Fruit fly (Drosophila melanogaster) whole organism, embryonic: ENCODE data around the gene CG31467.

Experiments used
- Aef1 ChIP-seq: fragments of 200-800 bp; sonication (Bioruptor generic); IDR thresholded peaks from 3 replicates; pipeline ENCODE4 v1.3.6; 2022; ENCODE audit warnings: missing biosample characterization, missing genetic modification characterization
- Atf-2 ChIP-seq: fragments of 200-800 bp; sonication (Bioruptor generic); optimal IDR thresholded peaks from 2 replicates; lab custom pipeline; 2016; ENCODE audit warnings: missing biosample characterization, missing genetic modification characterization
- Bteb2 ChIP-seq: fragments of 200-800 bp; sonication (Bioruptor generic); optimal IDR thresholded peaks from 2 replicates; lab custom pipeline; 2016; ENCODE audit warnings: missing biosample characterization, missing genetic modification characterization
- CG10565 ChIP-seq: fragments of 200-800 bp; sonication (Bioruptor generic); optimal IDR thresholded peaks from 3 replicates; lab custom pipeline; 2016; ENCODE audit warnings: missing biosample characterization, mild to moderate bottlenecking, missing genetic modification characterization
- CG11696 ChIP-seq: fragments of 200-800 bp; sonication (Bioruptor generic); IDR thresholded peaks from 2 replicates; pipeline ENCODE4 v1.3.6; 2022; ENCODE audit warnings: missing biosample characterization, missing genetic modification characterization
- CG14050 ChIP-seq: fragments of 200-800 bp; sonication (Bioruptor generic); IDR thresholded peaks from 3 replicates; pipeline ENCODE4 v1.3.6; 2022; ENCODE audit warnings: missing biosample characterization, missing genetic modification characterization
- CG15479 ChIP-seq: fragments of 200-800 bp; sonication (Bioruptor generic); optimal IDR thresholded peaks from 3 replicates; lab custom pipeline; 2019; ENCODE audit warnings: missing biosample characterization, mild to moderate bottlenecking, missing genetic modification characterization, moderate library complexity
- CG17912 ChIP-seq: fragments of 200-800 bp; sonication (Bioruptor generic); optimal IDR thresholded peaks from 2 replicates; lab custom pipeline; 2018; ENCODE audit warnings: missing biosample characterization, mild to moderate bottlenecking, missing genetic modification characterization
- CG2116 ChIP-seq: fragments of 200-800 bp; sonication (Bioruptor generic); optimal IDR thresholded peaks from 3 replicates; lab custom pipeline; 2018; ENCODE audit warnings: missing biosample characterization, mild to moderate bottlenecking, missing genetic modification characterization
- CG31224 ChIP-seq: fragments of 200-800 bp; sonication (Bioruptor generic); IDR thresholded peaks from 2 replicates; pipeline ENCODE4 v1.3.6; 2022; ENCODE audit warnings: missing biosample characterization, missing genetic modification characterization
- CG33213 ChIP-seq: fragments of 200-800 bp; sonication (Bioruptor generic); optimal IDR thresholded peaks from 3 replicates; lab custom pipeline; 2016; ENCODE audit warnings: missing biosample characterization, missing genetic modification characterization
- CG3407 ChIP-seq: fragments of 200-800 bp; sonication (Bioruptor generic); optimal IDR thresholded peaks from 2 replicates; lab custom pipeline; 2018; ENCODE audit warnings: missing biosample characterization, mild to moderate bottlenecking, missing genetic modification characterization
- CG4820 ChIP-seq: fragments of 200-800 bp; sonication (Bioruptor generic); optimal IDR thresholded peaks from 3 replicates; lab custom pipeline; 2016; ENCODE audit warnings: missing biosample characterization, missing genetic modification characterization
- CG6689 ChIP-seq: fragments of 200-800 bp; sonication (Bioruptor generic); IDR thresholded peaks from 2 replicates; pipeline ENCODE4 v1.3.6; 2022; ENCODE audit warnings: missing biosample characterization, missing genetic modification characterization
- CG7556 ChIP-seq: fragments of 200-800 bp; sonication (Bioruptor generic); optimal IDR thresholded peaks from 2 replicates; lab custom pipeline; 2017; ENCODE audit warnings: missing biosample characterization, mild to moderate bottlenecking, missing genetic modification characterization
- CG8281 ChIP-seq: fragments of 200-800 bp; sonication (Bioruptor generic); optimal IDR thresholded peaks from 2 replicates; lab custom pipeline; 2018; ENCODE audit warnings: missing biosample characterization, mild to moderate bottlenecking, missing genetic modification characterization, moderate library complexity
- Chrac-16 ChIP-seq: fragments of 200-800 bp; sonication (Bioruptor generic); optimal IDR thresholded peaks from 3 replicates; lab custom pipeline; 2016; ENCODE audit warnings: missing biosample characterization, missing genetic modification characterization
- D ChIP-seq, 2 experiments: fragments of 200-800 bp in 1 of 2; fragments of >200 bp in 1 of 2; sonication (Bioruptor generic) in 1 of 2; optimal IDR thresholded peaks; 2 replicates in 1 of 2; 3 replicates in 1 of 2; lab custom pipeline; 2017; ENCODE audit warnings: mild to moderate bottlenecking in 1 of 2, missing biosample characterization in 1 of 2, missing genetic modification characterization in 1 of 2, missing genetic modification reagents in 1 of 2
- D19A ChIP-seq: fragments of 200-800 bp; optimal IDR thresholded peaks from 3 replicates; lab custom pipeline; 2019; ENCODE audit warnings: missing biosample characterization, mild to moderate bottlenecking, missing genetic modification characterization, moderate library complexity
- E2f2 ChIP-seq: fragments of 200-800 bp; sonication (Bioruptor generic); IDR thresholded peaks from 2 replicates; pipeline ENCODE4 v1.3.6; 2022; ENCODE audit warnings: missing biosample characterization, missing genetic modification characterization
- ERR ChIP-seq: fragments of 200-800 bp; sonication (Bioruptor generic); optimal IDR thresholded peaks from 2 replicates; lab custom pipeline; 2016; ENCODE audit warnings: missing biosample characterization, missing genetic modification characterization
- Ets65A ChIP-seq: fragments of 200-800 bp; sonication (Bioruptor generic); peaks from one replicate; lab custom pipeline; 2016; ENCODE audit warnings: missing biosample characterization, missing genetic modification characterization
- Fer1 ChIP-seq: fragments of 200-800 bp; sonication (Bioruptor generic); optimal IDR thresholded peaks from 2 replicates; lab custom pipeline; 2017; ENCODE audit warnings: missing biosample characterization, mild to moderate bottlenecking, missing genetic modification characterization
- HLH3B ChIP-seq: fragments of 200-800 bp; sonication (Bioruptor generic); IDR thresholded peaks from 2 replicates; pipeline ENCODE4 v1.3.6; 2022; ENCODE audit warnings: missing biosample characterization, missing genetic modification characterization
- Hr51 ChIP-seq, 2 experiments: fragments of 200-800 bp; sonication (Bioruptor generic); optimal IDR thresholded peaks; 2 replicates in 1 of 2; 3 replicates in 1 of 2; lab custom pipeline; 2016 to 2018; ENCODE audit warnings: missing biosample characterization in 2 of 2, missing genetic modification characterization in 2 of 2, mild to moderate bottlenecking in 1 of 2, moderate library complexity in 1 of 2
- Kr ChIP-seq: fragments of 200-800 bp; sonication (Bioruptor generic); optimal IDR thresholded peaks from 2 replicates; lab custom pipeline; 2017; ENCODE audit warnings: missing biosample characterization, mild to moderate bottlenecking, missing genetic modification characterization
- Lhr ChIP-seq: fragments of 200-800 bp; sonication (Bioruptor generic); optimal IDR thresholded peaks from 3 replicates; lab custom pipeline; 2017; ENCODE audit warnings: mild to moderate bottlenecking, missing biosample characterization, missing genetic modification reagents, missing genetic modification characterization
- Mrtf ChIP-seq: fragments of 200-800 bp; sonication (Bioruptor generic); IDR thresholded peaks from 3 replicates; pipeline ENCODE4 v1.3.6; 2022; ENCODE audit warnings: missing biosample characterization, missing genetic modification characterization
- NC2β ChIP-seq: fragments of 200-800 bp; sonication (Bioruptor generic); optimal IDR thresholded peaks from 2 replicates; lab custom pipeline; 2016; ENCODE audit warnings: missing biosample characterization, missing genetic modification characterization
- NfI ChIP-seq: fragments of 200-800 bp; sonication (Bioruptor generic); optimal IDR thresholded peaks from 3 replicates; lab custom pipeline; 2018; ENCODE audit warnings: missing biosample characterization, mild to moderate bottlenecking, missing genetic modification characterization, moderate library complexity
- Ravus ChIP-seq: fragments of 200-800 bp; sonication (Bioruptor generic); IDR thresholded peaks from 2 replicates; pipeline ENCODE4 v1.3.6; 2022; ENCODE audit warnings: missing biosample characterization, missing genetic modification characterization
- Sin3A ChIP-seq: fragments of >200 bp; optimal IDR thresholded peaks from 2 replicates; lab custom pipeline; 2018
- Tbp ChIP-seq: fragments of >200 bp; optimal IDR thresholded peaks from 2 replicates; lab custom pipeline; 2018; ENCODE audit warnings: missing biosample characterization, missing genetic modification characterization
- al ChIP-seq: fragments of 200-800 bp; sonication (Bioruptor generic); IDR thresholded peaks from 2 replicates; pipeline ENCODE4 v1.3.6; 2022; ENCODE audit warnings: missing biosample characterization, missing genetic modification characterization
- ato ChIP-seq: fragments of 200-800 bp; sonication (Bioruptor generic); IDR thresholded peaks from 2 replicates; pipeline ENCODE4 v1.3.6; 2022; ENCODE audit warnings: missing biosample characterization, missing genetic modification characterization; ENCODE audit not compliant: partially characterized antibody
- cad ChIP-seq: fragments of >200 bp; optimal IDR thresholded peaks from 2 replicates; lab custom pipeline; 2017; ENCODE audit warnings: missing biosample characterization, missing genetic modification characterization
- fu2 ChIP-seq: fragments of 200-800 bp; sonication (Bioruptor generic); optimal IDR thresholded peaks from 2 replicates; lab custom pipeline; 2016; ENCODE audit warnings: missing biosample characterization, missing genetic modification characterization
- hbn ChIP-seq: fragments of 200-800 bp; sonication (Bioruptor generic); IDR thresholded peaks from 2 replicates; pipeline ENCODE4 v1.3.6; 2022; ENCODE audit warnings: missing biosample characterization, missing genetic modification characterization; ENCODE audit not compliant: partially characterized antibody
- hth ChIP-seq: fragments of >200 bp; optimal IDR thresholded peaks from 2 replicates; lab custom pipeline; 2017; ENCODE audit warnings: inconsistent platforms
- lmd ChIP-seq: fragments of 200-800 bp; sonication (Bioruptor generic); IDR thresholded peaks from 2 replicates; pipeline ENCODE4 v1.3.6; 2022; ENCODE audit warnings: missing biosample characterization, missing genetic modification characterization
- maf-S ChIP-seq: fragments of 200-800 bp; sonication (Bioruptor generic); optimal IDR thresholded peaks from 2 replicates; lab custom pipeline; 2016; ENCODE audit warnings: missing biosample characterization, missing genetic modification characterization
- nerfin-2 ChIP-seq: fragments of 200-800 bp; sonication (Bioruptor generic); IDR thresholded peaks from 2 replicates; pipeline ENCODE4 v1.3.6; 2022; ENCODE audit warnings: missing biosample characterization, missing genetic modification characterization; ENCODE audit not compliant: partially characterized antibody
- nmo ChIP-seq: fragments of 200-800 bp; sonication (Bioruptor generic); optimal IDR thresholded peaks from 2 replicates; lab custom pipeline; 2018; ENCODE audit warnings: missing biosample characterization, mild to moderate bottlenecking, missing genetic modification characterization, moderate library complexity
- p53 ChIP-seq: fragments of 200-800 bp; sonication (Bioruptor generic); optimal IDR thresholded peaks from 2 replicates; lab custom pipeline; 2016; ENCODE audit warnings: missing biosample characterization, missing genetic modification characterization
- pzg ChIP-seq: fragments of 200-800 bp; sonication (Bioruptor generic); optimal IDR thresholded peaks from 3 replicates; lab custom pipeline; 2018; ENCODE audit warnings: missing biosample characterization, mild to moderate bottlenecking, missing genetic modification characterization, moderate library complexity
- schlank ChIP-seq: fragments of 200-800 bp; sonication (Bioruptor generic); optimal IDR thresholded peaks from 2 replicates; lab custom pipeline; 2018; ENCODE audit warnings: missing biosample characterization, mild to moderate bottlenecking, missing genetic modification characterization
- seq ChIP-seq: fragments of 200-800 bp; sonication (Bioruptor generic); IDR thresholded peaks from 2 replicates; pipeline ENCODE4 v1.3.6; 2022; ENCODE audit warnings: missing biosample characterization, missing genetic modification characterization
- shn ChIP-seq: fragments of 200-800 bp; sonication (Bioruptor generic); optimal IDR thresholded peaks from 3 replicates; lab custom pipeline; 2016; ENCODE audit warnings: missing biosample characterization, missing genetic modification characterization
- ssp ChIP-seq: fragments of 200-800 bp; sonication (Bioruptor generic); IDR thresholded peaks from 2 replicates; pipeline ENCODE4 v1.3.6; 2022; ENCODE audit warnings: missing biosample characterization, missing genetic modification characterization
- tin ChIP-seq: fragments of 200-800 bp; sonication (Bioruptor generic); optimal IDR thresholded peaks from 3 replicates; lab custom pipeline; 2016; ENCODE audit warnings: missing biosample characterization, missing genetic modification characterization
- tio ChIP-seq: fragments of 200-800 bp; sonication (Bioruptor generic); optimal IDR thresholded peaks from 2 replicates; lab custom pipeline; 2017; ENCODE audit warnings: missing biosample characterization, missing genetic modification characterization, inconsistent platforms
- twi ChIP-seq: fragments of 200-800 bp; optimal IDR thresholded peaks from 2 replicates; lab custom pipeline; 2019; ENCODE audit warnings: missing biosample characterization, mild to moderate bottlenecking, missing genetic modification characterization, moderate library complexity

The CG31467 gene

dm6 chr3R:10684284-10684683 lies 22.4 kb downstream of the CG31467 start (continued):
- no peak for TF ChIP-seq ssp (GFP tag; lab: Robert Waterston, UW)
- TF ChIP-seq nmo = peak; percentile 53
- peak; percentile 58 for TF ChIP-seq Fer1 (GFP tag; lab: Kevin White, UChicago)
- no peak for TF ChIP-seq fu2 (GFP tag; lab: Kevin White, UChicago)
- TF ChIP-seq CG4820 (GFP tag; lab: Kevin White, UChicago) = peak; percentile 63
- TF ChIP-seq p53 = peak; percentile 39
- peak; percentile 96 for TF ChIP-seq Ets65A (GFP tag; lab: Kevin White, UChicago)
- peak; percentile 6 for TF ChIP-seq Atf-2 (GFP tag; lab: Kevin White, UChicago)
- peak; percentile 77 for TF ChIP-seq D19A (tag; lab: Kevin White, UChicago)
- TF ChIP-seq al (GFP tag; lab: Robert Waterston, UW) = peak; percentile 42
- TF ChIP-seq Lhr (GFP tag; lab: Kevin White, UChicago) = no peak
- peak; percentile 2 for TF ChIP-seq CG33213 (GFP tag; lab: Kevin White, UChicago)
- TF ChIP-seq ERR (GFP tag; lab: Kevin White, UChicago) = peak; percentile 35
- peak; percentile 22 for TF ChIP-seq NC2β (GFP tag; lab: Kevin White, UChicago)
- TF ChIP-seq CG8281 (tag; lab: Kevin White, UChicago) = peak; percentile 44
- peak; percentile 34 for TF ChIP-seq CG3407
- TF ChIP-seq Aef1 = peak; percentile 57; the same call in 1 of the 3 replicates
- peak; percentile 80 for TF ChIP-seq HLH3B (GFP tag; lab: Robert Waterston, UW)
- no peak for TF ChIP-seq ato (GFP tag; lab: Robert Waterston, UW)
- TF ChIP-seq pzg (GFP tag; lab: Kevin White, UChicago) = no peak
- TF ChIP-seq CG7556 = peak; percentile 56
- peak; percentile 9 for TF ChIP-seq Bteb2
- TF ChIP-seq nerfin-2 (GFP tag; lab: Robert Waterston, UW) = no peak
- peak; percentile 75 for TF ChIP-seq lmd (GFP tag; lab: Robert Waterston, UW)
- TF ChIP-seq E2f2 (GFP tag; lab: Robert Waterston, UW) = peak; percentile 48
- peak; percentile 45; the same call in 1 of the 2 replicates for TF ChIP-seq seq
- TF ChIP-seq schlank (tag; lab: Kevin White, UChicago) = no peak
- TF ChIP-seq Mrtf (GFP tag; lab: Robert Waterston, UW) = 0 out of 3 replicates have a peak, but pooled peaks have one; percentile 45
- TF ChIP-seq Tbp = no peak
- no peak for TF ChIP-seq CG17912
- TF ChIP-seq D (optimal IDR thresholded peaks at IDR 0.05; lab: Kevin White, UChicago) = no peak
- TF ChIP-seq D (GFP tag; optimal IDR thresholded peaks at IDR 0.05; lab: Kevin White, UChicago) = peak; percentile 50
- no peak for TF ChIP-seq Kr (GFP tag; lab: Kevin White, UChicago)
- TF ChIP-seq tin (GFP tag; lab: Kevin White, UChicago) = peak; percentile 60
- TF ChIP-seq NfI (GFP tag; lab: Kevin White, UChicago) = peak; percentile 45
- peak; percentile 29 for TF ChIP-seq shn (GFP tag; lab: Kevin White, UChicago)
- TF ChIP-seq twi (tag; lab: Kevin White, UChicago) = no peak
- no peak for TF ChIP-seq Sin3A
- peak; percentile 72 for TF ChIP-seq CG6689 (GFP tag; lab: Robert Waterston, UW)
- TF ChIP-seq Hr51 (GFP tag; optimal IDR thresholded peaks at IDR 0.05; lab: Kevin White, UChicago) = peak in 1 of 2 experiments; percentile 83
- TF ChIP-seq Chrac-16 (GFP tag; lab: Kevin White, UChicago) = peak; percentile 37
- TF ChIP-seq tio (GFP tag; lab: Kevin White, UChicago) = peak; percentile 16
- TF ChIP-seq maf-S = no peak
- TF ChIP-seq CG15479 (GFP tag; lab: Kevin White, UChicago) = no peak
- TF ChIP-seq CG2116 (GFP tag; lab: Kevin White, UChicago) = no peak
- peak; percentile 58; the same call in 2 of the 3 replicates for TF ChIP-seq CG14050
- no peak for TF ChIP-seq CG10565
- no peak; the same call in 1 of the 2 replicates for TF ChIP-seq CG31224 (GFP tag; lab: Robert Waterston, UW)
- TF ChIP-seq hbn (GFP tag; lab: Robert Waterston, UW) = no peak
- 0 out of 2 replicates have a peak, but pooled peaks have one; percentile 28 for TF ChIP-seq CG11696 (GFP tag; lab: Robert Waterston, UW)
- TF ChIP-seq cad = no peak
- TF ChIP-seq Ravus (GFP tag; lab: Robert Waterston, UW) = peak; percentile 39; the same call in 1 of the 2 replicates
- TF ChIP-seq hth = no peak
